Worm (Caenorhabditis elegans): ENCODE measurements around the gene lgc-38.

lgc-38 gene

DNA sequence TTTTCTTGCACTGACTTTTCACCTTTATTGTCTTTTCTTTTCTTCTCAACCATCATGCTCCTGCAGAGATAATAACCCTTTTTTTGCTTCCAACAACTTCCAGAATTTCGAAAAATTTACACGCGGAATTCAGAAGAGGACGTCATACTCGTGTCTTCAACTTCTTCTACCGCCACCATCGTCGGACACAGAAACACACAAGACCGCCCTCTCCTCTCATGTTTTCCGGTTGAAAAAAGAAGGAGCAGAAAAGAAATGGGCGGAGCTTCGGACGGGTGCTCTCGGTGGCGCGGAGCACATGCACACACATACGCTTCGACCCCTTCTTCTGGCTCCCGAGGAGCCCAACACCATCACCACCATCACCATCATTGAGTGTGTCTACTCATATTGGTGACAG lies at the start of gene lgc-38:
lgc-38 (plus strand) TSS at position 301 of the 400 bp plus-strand sequence.
- TF ChIP-seq flh-1 (GFP tag; optimal IDR thresholded peaks at IDR 0.05): no peak
- no peak for TF ChIP-seq ces-1 (GFP tag; optimal IDR thresholded peaks at IDR 0.05)
- TF ChIP-seq bed-3 (GFP tag; optimal IDR thresholded peaks at IDR 0.05): no peak
- TF ChIP-seq cnd-1 (tag; optimal IDR thresholded peaks at IDR 0.05): no peak
- no peak for TF ChIP-seq unc-39 (tag; optimal IDR thresholded peaks at IDR 0.05)
- no peak for TF ChIP-seq nhr-12 (tag; optimal IDR thresholded peaks at IDR 0.05)
- TF ChIP-seq nhr-237 (tag; optimal IDR thresholded peaks at IDR 0.05): no peak
- TF ChIP-seq M03D4.4 (tag; optimal IDR thresholded peaks at IDR 0.05): no peak
- no peak for TF ChIP-seq drap-1 (GFP tag; optimal IDR thresholded peaks at IDR 0.05)

DNA sequence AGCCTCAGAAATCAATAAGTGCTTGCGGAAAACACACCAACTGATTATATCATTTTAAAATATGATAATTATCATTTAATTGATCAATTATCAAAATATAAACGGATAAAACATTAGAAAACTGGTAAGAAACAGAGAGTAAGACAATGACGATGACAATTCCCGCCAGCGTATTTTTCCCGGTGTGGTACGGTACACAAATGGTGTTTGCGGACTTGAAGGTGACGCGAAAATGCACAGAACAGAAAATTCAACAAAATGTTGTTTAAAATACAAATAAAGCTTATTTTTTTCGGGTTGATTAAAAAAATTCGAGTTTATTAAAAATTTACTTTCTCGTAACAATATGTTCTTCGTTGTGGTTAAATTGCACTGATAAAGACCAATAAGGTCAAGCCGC lies 47.8 kb upstream of the lgc-38 start:
- TF ChIP-seq mep-1 (tag; optimal IDR thresholded peaks at IDR 0.05): peak; percentile 46
- TF ChIP-seq unc-39 (tag; optimal IDR thresholded peaks at IDR 0.05): no peak
- TF ChIP-seq lsy-2 (tag; optimal IDR thresholded peaks at IDR 0.05): peak; percentile 97
- TF ChIP-seq sptf-1 (tag; optimal IDR thresholded peaks at IDR 0.05): peak; percentile 18
- peak; percentile 31 for TF ChIP-seq ceh-43 (GFP tag; optimal IDR thresholded peaks at IDR 0.05)

DNA sequence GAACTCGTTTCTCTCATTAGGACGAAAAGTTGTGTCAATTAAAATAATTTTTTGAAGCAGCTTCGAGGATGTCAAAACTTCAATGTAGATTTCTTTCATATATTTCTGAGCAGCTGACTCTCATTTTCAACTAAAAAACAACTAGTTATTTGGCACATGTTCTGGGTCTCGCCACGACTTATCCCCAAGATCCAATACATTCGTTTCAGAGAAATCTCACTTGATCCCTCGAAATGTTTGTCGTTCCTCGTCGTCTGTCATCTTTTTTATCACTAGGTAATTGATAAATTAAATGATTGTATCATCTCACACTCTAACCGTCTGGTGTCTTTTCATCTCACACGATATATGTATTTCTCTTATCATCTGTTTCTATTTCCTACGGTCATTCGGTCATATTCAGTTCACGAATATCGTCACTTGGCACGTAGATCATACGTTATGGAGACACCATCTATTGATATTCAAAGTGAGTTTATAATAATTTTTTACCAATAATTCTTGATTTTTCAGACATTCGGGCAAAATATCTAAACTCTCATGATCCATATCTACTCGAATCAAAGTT lies 46.9 kb upstream of the lgc-38 start, which contains the start of the genes rpn-6.1 and F57B9.1:
rpn-6.1 (minus strand) TSS at position 65 of the 568 bp plus-strand sequence.
F57B9.1 (plus strand) TSS at position 154 of the 568 bp plus-strand sequence.
- TF ChIP-seq ceh-83 (GFP tag; optimal IDR thresholded peaks at IDR 0.05) (no peak), elt-3 (tag; optimal IDR thresholded peaks at IDR 0.05) (peak; percentile 44), lin-13 (tag; optimal IDR thresholded peaks at IDR 0.05) (no peak), ces-1 (GFP tag; optimal IDR thresholded peaks at IDR 0.05) (no peak), zip-8 (tag; optimal IDR thresholded peaks at IDR 0.05) (no peak), lin-32 (GFP tag; optimal IDR thresholded peaks at IDR 0.05) (no peak), nhr-28 (tag; optimal IDR thresholded peaks at IDR 0.05) (no peak), unc-62 (GFP tag; optimal IDR thresholded peaks at IDR 0.05) (peak; percentile 7), unc-39 (tag; optimal IDR thresholded peaks at IDR 0.05) (no peak), lsy-2 (tag; optimal IDR thresholded peaks at IDR 0.05) (peak; percentile 12)

DNA sequence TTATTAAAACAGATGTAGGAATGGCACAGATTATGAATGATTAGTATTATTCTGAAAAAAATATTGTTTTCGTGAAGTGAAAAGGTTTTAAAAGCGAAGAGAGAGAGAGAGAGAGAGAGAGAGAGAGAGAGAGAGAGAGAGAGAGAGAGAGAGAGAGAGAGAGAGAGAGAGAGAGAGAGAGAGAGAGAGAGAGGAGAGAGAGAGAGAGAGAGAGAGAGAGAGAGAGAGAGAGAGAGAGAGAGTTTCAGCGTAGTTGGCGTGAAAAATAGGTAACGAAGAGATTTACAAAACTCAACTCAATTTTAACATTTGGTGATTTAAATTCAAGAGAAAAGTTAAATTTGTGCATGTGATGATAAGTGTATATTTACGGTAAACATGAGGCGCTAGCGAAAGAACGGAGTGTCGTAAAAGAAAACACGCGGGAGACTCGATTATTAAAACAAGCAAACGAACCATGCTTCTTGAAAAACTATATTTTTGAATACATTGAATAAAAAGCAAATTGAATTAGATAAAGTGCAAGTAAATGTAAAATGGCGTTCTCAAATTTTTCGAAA lies 40.8 kb upstream of the lgc-38 start, which contains the start of gene panl-2:
panl-2 (minus strand) TSS at position 51 of the 560 bp plus-strand sequence.
- TF ChIP-seq lin-13 (tag; optimal IDR thresholded peaks at IDR 0.05) (no peak), ceh-83 (GFP tag; optimal IDR thresholded peaks at IDR 0.05) (no peak), unc-120 (tag; optimal IDR thresholded peaks at IDR 0.05; ENCODE audit: poor library complexity, severe bottlenecking) (no peak), ces-1 (GFP tag; optimal IDR thresholded peaks at IDR 0.05) (peak; percentile 34), lsy-2 (tag; optimal IDR thresholded peaks at IDR 0.05) (peak; percentile 65), pha-4 (tag; optimal IDR thresholded peaks at IDR 0.05) (no peak), nhr-28 (tag; optimal IDR thresholded peaks at IDR 0.05) (no peak), nhr-237 (tag; optimal IDR thresholded peaks at IDR 0.05) (peak; percentile 32)

DNA sequence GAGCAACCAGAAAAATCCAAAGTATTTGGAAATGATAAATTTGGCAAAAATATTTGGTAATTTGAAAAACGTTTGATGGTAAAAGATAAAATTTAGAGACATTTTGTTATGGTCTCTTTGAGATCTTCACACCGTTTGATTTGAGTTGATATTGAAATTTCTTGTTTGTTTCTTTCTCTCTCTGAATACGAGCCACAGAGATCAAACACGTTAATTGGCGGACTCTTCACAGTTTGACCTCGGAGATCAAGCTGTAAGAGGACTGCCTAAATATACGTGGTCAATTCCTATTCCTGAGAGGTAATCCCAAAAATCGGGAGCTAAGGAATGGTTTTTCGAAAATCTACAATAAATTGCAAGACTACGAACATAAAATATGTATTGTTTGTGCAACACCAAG lies 40.3 kb upstream of the lgc-38 start:
- TF ChIP-seq sem-2 (GFP tag; optimal IDR thresholded peaks at IDR 0.05) (no peak), ceh-43 (GFP tag; optimal IDR thresholded peaks at IDR 0.05) (no peak), lin-32 (GFP tag; optimal IDR thresholded peaks at IDR 0.05) (no peak), cnd-1 (tag; optimal IDR thresholded peaks at IDR 0.05) (no peak), elt-1 (tag; optimal IDR thresholded peaks at IDR 0.05; ENCODE audit: borderline replicate concordance, insufficient read depth) (no peak), nhr-12 (tag; optimal IDR thresholded peaks at IDR 0.05) (no peak), ceh-83 (GFP tag; optimal IDR thresholded peaks at IDR 0.05) (no peak), M03D4.4 (tag; optimal IDR thresholded peaks at IDR 0.05) (no peak), pha-4 (tag; optimal IDR thresholded peaks at IDR 0.05) (no peak), drap-1 (GFP tag; optimal IDR thresholded peaks at IDR 0.05) (no peak), tbx-8 (GFP tag; optimal IDR thresholded peaks at IDR 0.05) (no peak), zip-8 (tag; optimal IDR thresholded peaks at IDR 0.05) (no peak), ztf-11 (tag; optimal IDR thresholded peaks at IDR 0.05) (no peak), unc-120 (tag; optimal IDR thresholded peaks at IDR 0.05; ENCODE audit: poor library complexity, severe bottlenecking) (no peak), unc-62 (GFP tag; optimal IDR thresholded peaks at IDR 0.05) (no peak), hlh-1 (tag; optimal IDR thresholded peaks at IDR 0.05) (no peak), bed-3 (GFP tag; optimal IDR thresholded peaks at IDR 0.05) (no peak), mab-5 (tag; optimal IDR thresholded peaks at IDR 0.05) (no peak), lin-13 (tag; optimal IDR thresholded peaks at IDR 0.05) (no peak), ceh-39 (tag; optimal IDR thresholded peaks at IDR 0.05) (no peak)
